Fruit fly (Drosophila melanogaster) Kc167 (cell line): ENCODE measurements around the gene CG14570.

Experiments used
- Myc ChIP-seq: fragments of >200 bp; optimal IDR thresholded peaks from 2 replicates; lab custom pipeline; 2017; ENCODE audit warnings: missing external identifiers
- h ChIP-seq: fragments of >200 bp; optimal IDR thresholded peaks from 3 replicates; lab custom pipeline; 2018; ENCODE audit warnings: missing external identifiers

- TF ChIP-seq h (lab: Kevin White, UChicago), result no peak
- TF ChIP-seq Myc (lab: Kevin White, UChicago), result no peak
Observed at dm6 chr3L:21739017-21739730, 8.9 kb upstream of the CG14570 start.
